Fruit fly (Drosophila melanogaster) whole organism, prepupa: ENCODE measurements around the gene CG44098.

Experiments
- Blimp-1 ChIP-seq: fragments of 200-800 bp; sonication (Bioruptor generic); optimal IDR thresholded peaks from 3 replicates; lab custom pipeline; 2017; ENCODE audit warnings: missing biosample characterization, missing genetic modification characterization, mild to moderate bottlenecking, moderate library complexity, missing genetic modification reagents
- CG10631 ChIP-seq: fragments of 200-800 bp; sonication (Bioruptor generic); optimal IDR thresholded peaks from 2 replicates; lab custom pipeline; 2016; ENCODE audit warnings: missing biosample characterization, missing genetic modification characterization
- CG10669 ChIP-seq: fragments of 200-800 bp; sonication (Bioruptor generic); optimal IDR thresholded peaks from 3 replicates; lab custom pipeline; 2018; ENCODE audit warnings: missing biosample characterization, mild to moderate bottlenecking, missing genetic modification characterization, moderate library complexity
- CG11294 ChIP-seq: fragments of 200-800 bp; sonication (Bioruptor generic); IDR thresholded peaks from 2 replicates; pipeline ENCODE4 v1.3.6; 2022; ENCODE audit warnings: missing biosample characterization, missing genetic modification characterization
- CG11762 ChIP-seq: fragments of 200-800 bp; sonication (Bioruptor generic); optimal IDR thresholded peaks from 3 replicates; lab custom pipeline; 2016; ENCODE audit warnings: missing biosample characterization, missing genetic modification characterization; ENCODE audit not compliant: insufficient read depth
- CG11902 ChIP-seq: fragments of 200-800 bp; sonication (Bioruptor generic); optimal IDR thresholded peaks from 3 replicates; lab custom pipeline; 2016; ENCODE audit warnings: missing biosample characterization, missing genetic modification characterization
- CG15336 ChIP-seq: fragments of 200-800 bp; sonication (Bioruptor generic); IDR thresholded peaks from 2 replicates; pipeline ENCODE4 v1.3.6; 2022; ENCODE audit warnings: missing biosample characterization, missing genetic modification characterization
- CG1621 ChIP-seq: fragments of 200-800 bp; sonication (Bioruptor generic); optimal IDR thresholded peaks from 3 replicates; lab custom pipeline; 2018; ENCODE audit warnings: missing biosample characterization, mild to moderate bottlenecking, missing genetic modification characterization
- CG3032 ChIP-seq: fragments of 200-800 bp; optimal IDR thresholded peaks from 2 replicates; lab custom pipeline; 2019; ENCODE audit warnings: missing biosample characterization, mild to moderate bottlenecking, missing genetic modification characterization, moderate library complexity
- CG3919 ChIP-seq: fragments of 200-800 bp; sonication (Bioruptor generic); optimal IDR thresholded peaks from 3 replicates; lab custom pipeline; 2016; ENCODE audit warnings: missing biosample characterization, missing genetic modification characterization
- CG4318 ChIP-seq: fragments of 200-800 bp; sonication (Bioruptor generic); optimal IDR thresholded peaks from 3 replicates; lab custom pipeline; 2017; ENCODE audit warnings: missing biosample characterization, mild to moderate bottlenecking, missing genetic modification characterization
- CG6163 ChIP-seq: fragments of 200-800 bp; sonication (Bioruptor generic); IDR thresholded peaks from 3 replicates; pipeline ENCODE4 v1.3.6; 2022; ENCODE audit warnings: missing biosample characterization, missing genetic modification characterization
- CG6792 ChIP-seq: fragments of 200-800 bp; sonication (Bioruptor generic); optimal IDR thresholded peaks from 3 replicates; lab custom pipeline; 2016; ENCODE audit warnings: missing biosample characterization, missing genetic modification characterization
- CG6808 ChIP-seq: fragments of 200-800 bp; sonication (Bioruptor generic); optimal IDR thresholded peaks from 3 replicates; lab custom pipeline; 2017; ENCODE audit warnings: missing biosample characterization, missing genetic modification characterization, mild to moderate bottlenecking, moderate library complexity, missing genetic modification reagents
- CG6854 ChIP-seq: fragments of 200-800 bp; sonication (Bioruptor generic); optimal IDR thresholded peaks from 2 replicates; lab custom pipeline; 2017; ENCODE audit warnings: missing biosample characterization, mild to moderate bottlenecking, missing genetic modification characterization
- CG8119 ChIP-seq: fragments of 200-800 bp; sonication (Bioruptor generic); IDR thresholded peaks from 3 replicates; pipeline ENCODE4 v1.3.6; 2022; ENCODE audit warnings: missing biosample characterization, missing genetic modification characterization
- CG8319 ChIP-seq: fragments of 200-800 bp; sonication (Bioruptor generic); optimal IDR thresholded peaks from 3 replicates; lab custom pipeline; 2016; ENCODE audit warnings: missing biosample characterization, missing genetic modification characterization
- CG8632 ChIP-seq: fragments of 200-800 bp; sonication (Bioruptor generic); optimal IDR thresholded peaks from 3 replicates; lab custom pipeline; 2016; ENCODE audit warnings: missing biosample characterization, missing genetic modification characterization
- CG9139 ChIP-seq: fragments of 200-800 bp; sonication (Bioruptor generic); optimal IDR thresholded peaks from 3 replicates; lab custom pipeline; 2017; ENCODE audit warnings: missing biosample characterization, mild to moderate bottlenecking, missing genetic modification characterization
- Eip78C ChIP-seq: fragments of 200-800 bp; sonication (Bioruptor generic); peaks from one replicate; lab custom pipeline; 2016; ENCODE audit warnings: missing biosample characterization, missing genetic modification characterization
- Eip93F ChIP-seq: fragments of 200-800 bp; sonication (Bioruptor generic); optimal IDR thresholded peaks from 2 replicates; lab custom pipeline; 2016; ENCODE audit warnings: missing biosample characterization, mild to moderate bottlenecking, missing genetic modification characterization
- Ets21C ChIP-seq: fragments of 200-800 bp; sonication (Bioruptor generic); optimal IDR thresholded peaks from 3 replicates; lab custom pipeline; 2016; ENCODE audit warnings: missing biosample characterization, missing genetic modification characterization
- Ets96B ChIP-seq: fragments of 200-800 bp; optimal IDR thresholded peaks from 2 replicates; lab custom pipeline; 2019; ENCODE audit warnings: missing biosample characterization, mild to moderate bottlenecking, missing genetic modification characterization, moderate library complexity
- Gug ChIP-seq: fragments of 200-800 bp; sonication (Bioruptor generic); IDR thresholded peaks from 2 replicates; pipeline ENCODE4 v1.3.6; 2022; ENCODE audit warnings: missing biosample characterization, missing genetic modification characterization
- Hr38 ChIP-seq: sonication (Bioruptor generic); optimal IDR thresholded peaks from 2 replicates; lab custom pipeline; 2016; ENCODE audit warnings: missing biosample characterization, missing genetic modification characterization
- Hr39 ChIP-seq: fragments of 200-800 bp; sonication (Bioruptor generic); optimal IDR thresholded peaks from 2 replicates; lab custom pipeline; 2016; ENCODE audit warnings: missing biosample characterization, missing genetic modification characterization
- Hr4 ChIP-seq: fragments of 200-800 bp; sonication (Bioruptor generic); optimal IDR thresholded peaks from 3 replicates; lab custom pipeline; 2016; ENCODE audit warnings: missing biosample characterization, missing genetic modification characterization
- Lpt ChIP-seq: fragments of 200-800 bp; sonication (Bioruptor generic); optimal IDR thresholded peaks from 3 replicates; lab custom pipeline; 2016; ENCODE audit warnings: missing biosample characterization, missing genetic modification characterization
- OdsH ChIP-seq: fragments of 200-800 bp; sonication (Bioruptor generic); optimal IDR thresholded peaks from 3 replicates; lab custom pipeline; 2016; ENCODE audit warnings: missing biosample characterization, missing genetic modification characterization
- Smox ChIP-seq: fragments of 200-800 bp; sonication (Bioruptor generic); optimal IDR thresholded peaks from 3 replicates; lab custom pipeline; 2016; ENCODE audit warnings: missing biosample characterization, missing genetic modification characterization
- Sox102F ChIP-seq: fragments of 200-800 bp; sonication (Bioruptor generic); optimal IDR thresholded peaks from 2 replicates; lab custom pipeline; 2016; ENCODE audit warnings: missing biosample characterization, mild to moderate bottlenecking, missing genetic modification characterization
- Sox14 ChIP-seq: fragments of 200-800 bp; sonication (Bioruptor generic); optimal IDR thresholded peaks from 3 replicates; lab custom pipeline; 2016; ENCODE audit warnings: missing biosample characterization, missing genetic modification characterization
- Sox15 ChIP-seq: fragments of 200-800 bp; sonication (Bioruptor generic); optimal IDR thresholded peaks from 3 replicates; lab custom pipeline; 2016; ENCODE audit warnings: missing biosample characterization, missing genetic modification characterization
- achi ChIP-seq: fragments of 200-800 bp; sonication (Bioruptor generic); optimal IDR thresholded peaks from 3 replicates; lab custom pipeline; 2016; ENCODE audit warnings: missing biosample characterization, missing genetic modification characterization
- cyc ChIP-seq: fragments of 200-800 bp; sonication (Bioruptor generic); optimal IDR thresholded peaks from 3 replicates; lab custom pipeline; 2016; ENCODE audit warnings: missing biosample characterization, missing genetic modification characterization
- dac ChIP-seq: fragments of 200-800 bp; sonication (Bioruptor generic); optimal IDR thresholded peaks from 2 replicates; lab custom pipeline; 2017; ENCODE audit warnings: missing biosample characterization, mild to moderate bottlenecking, missing genetic modification characterization
- dsx ChIP-seq: fragments of 200-800 bp; optimal IDR thresholded peaks from 3 replicates; lab custom pipeline; 2019; ENCODE audit warnings: missing biosample characterization, mild to moderate bottlenecking, missing genetic modification characterization, moderate library complexity; ENCODE audit not compliant: poor library complexity, severe bottlenecking
- eg ChIP-seq: fragments of 200-800 bp; sonication (Bioruptor generic); IDR thresholded peaks from 3 replicates; pipeline ENCODE4 v1.3.6; 2022; ENCODE audit warnings: missing biosample characterization, missing genetic modification characterization
- fd59A ChIP-seq: fragments of 200-800 bp; sonication (Bioruptor generic); optimal IDR thresholded peaks from 2 replicates; lab custom pipeline; 2017; ENCODE audit warnings: missing biosample characterization, mild to moderate bottlenecking, missing genetic modification characterization, missing genetic modification reagents
- lz ChIP-seq: fragments of 200-800 bp; sonication (Bioruptor generic); optimal IDR thresholded peaks from 3 replicates; lab custom pipeline; 2016; ENCODE audit warnings: missing biosample characterization, missing genetic modification characterization
- net ChIP-seq: fragments of 200-800 bp; sonication (Bioruptor generic); optimal IDR thresholded peaks from 3 replicates; lab custom pipeline; 2016; ENCODE audit warnings: missing biosample characterization, missing genetic modification characterization
- pdm3 ChIP-seq: fragments of 200-800 bp; sonication (Bioruptor generic); optimal IDR thresholded peaks from 3 replicates; lab custom pipeline; 2016; ENCODE audit warnings: missing biosample characterization, missing genetic modification characterization
- salr ChIP-seq, 2 experiments: fragments of 200-800 bp; sonication (Bioruptor generic); optimal IDR thresholded peaks; 3 replicates each; lab custom pipeline; 2016 to 2018; ENCODE audit warnings: missing biosample characterization in 2 of 2, missing genetic modification characterization in 2 of 2, mild to moderate bottlenecking in 1 of 2
- spab ChIP-seq: fragments of 200-800 bp; sonication (Bioruptor generic); optimal IDR thresholded peaks from 2 replicates; lab custom pipeline; 2017; ENCODE audit warnings: missing biosample characterization, mild to moderate bottlenecking, missing genetic modification characterization, missing genetic modification reagents
- ss ChIP-seq, 2 experiments: fragments of 200-800 bp; sonication (Bioruptor generic); optimal IDR thresholded peaks; 2 replicates in 1 of 2; 3 replicates in 1 of 2; lab custom pipeline; 2017 to 2018; ENCODE audit warnings: mild to moderate bottlenecking in 2 of 2, missing biosample characterization in 2 of 2, missing genetic modification characterization in 2 of 2, moderate library complexity in 1 of 2
- vri ChIP-seq: fragments of 200-800 bp; sonication (Bioruptor generic); optimal IDR thresholded peaks from 3 replicates; lab custom pipeline; 2016; ENCODE audit warnings: missing biosample characterization, mild to moderate bottlenecking, missing genetic modification characterization

Gene CG44098

dm6 chr3R:4738494-4739191, 34.4 kb downstream of the CG44098 start (continued):
- TF ChIP-seq Ets96B (tag; lab: Kevin White, UChicago) (no peak), dac (GFP tag; lab: Kevin White, UChicago) (no peak), fd59A (no peak), eg (GFP tag; lab: Robert Waterston, UW) (no peak), OdsH (GFP tag; lab: Kevin White, UChicago) (peak; percentile 47), CG4318 (GFP tag; lab: Kevin White, UChicago) (peak; percentile 32), CG11902 (GFP tag; lab: Kevin White, UChicago) (no peak), Gug (GFP tag; lab: Robert Waterston, UW) (no peak), salr (GFP tag; optimal IDR thresholded peaks at IDR 0.05; lab: Kevin White, UChicago) (peak in 1 of 2 experiments; percentile 31), CG6854 (GFP tag; lab: Kevin White, UChicago) (no peak), achi (GFP tag; lab: Kevin White, UChicago) (peak; percentile 49), vri (no peak), lz (GFP tag; lab: Kevin White, UChicago) (peak; percentile 27), CG3919 (peak; percentile 32), Eip78C (GFP tag; lab: Kevin White, UChicago) (peak; percentile 72), CG8632 (GFP tag; lab: Kevin White, UChicago) (peak; percentile 3), CG10669 (GFP tag; lab: Kevin White, UChicago) (peak; percentile 6), CG8319 (GFP tag; lab: Kevin White, UChicago) (no peak), CG6163 (GFP tag; lab: Robert Waterston, UW) (no peak), CG15336 (no peak), CG6808 (GFP tag; lab: Kevin White, UChicago) (no peak), CG11294 (GFP tag; lab: Robert Waterston, UW) (no peak), Ets21C (no peak), cyc (GFP tag; lab: Kevin White, UChicago) (peak; percentile 19), ss (GFP tag; optimal IDR thresholded peaks at IDR 0.05; lab: Kevin White, UChicago) (no peak), Sox102F (GFP tag; lab: Kevin White, UChicago) (peak; percentile 42), spab (peak; percentile 23), pdm3 (GFP tag; lab: Kevin White, UChicago) (peak; percentile 21), net (GFP tag; lab: Kevin White, UChicago) (peak; percentile 58), Sox14 (peak; percentile 40), CG1621 (tag; lab: Kevin White, UChicago) (no peak)

- TF ChIP-seq CG3919 (peak; percentile 64), Eip93F (no peak), Sox15 (GFP tag; lab: Kevin White, UChicago) (peak; percentile 29), Blimp-1 (GFP tag; lab: Kevin White, UChicago) (no peak), CG10631 (GFP tag; lab: Kevin White, UChicago) (peak; percentile 59), Hr4 (GFP tag; lab: Kevin White, UChicago) (peak; percentile 74), CG9139 (no peak), Hr38 (GFP tag; lab: Kevin White, UChicago) (no peak), CG11762 (GFP tag; lab: Kevin White, UChicago) (peak; percentile 16), Lpt (GFP tag; lab: Kevin White, UChicago) (no peak), salr (GFP tag; optimal IDR thresholded peaks at IDR 0.05; lab: Kevin White, UChicago) (peak in 1 of 2 experiments; percentile 76), CG10669 (GFP tag; lab: Kevin White, UChicago) (peak; percentile 47), CG4318 (GFP tag; lab: Kevin White, UChicago) (peak; percentile 58), spab (peak; percentile 54), CG8119 (GFP tag; lab: Robert Waterston, UW) (peak; percentile 34; the same call in 1 of the 3 replicates), Ets96B (tag; lab: Kevin White, UChicago) (peak; percentile 15), CG3032 (tag; lab: Kevin White, UChicago) (peak; percentile 42), Smox (GFP tag; lab: Kevin White, UChicago) (peak; percentile 64), ss (GFP tag; optimal IDR thresholded peaks at IDR 0.05; lab: Kevin White, UChicago) (peak; percentile 50 to 51), eg (GFP tag; lab: Robert Waterston, UW) (no peak), pdm3 (GFP tag; lab: Kevin White, UChicago) (peak; percentile 69), Hr39 (GFP tag; lab: Kevin White, UChicago) (peak; percentile 21), CG6792 (GFP tag; lab: Kevin White, UChicago) (peak; percentile 43), CG6808 (GFP tag; lab: Kevin White, UChicago) (peak; percentile 75), Eip78C (GFP tag; lab: Kevin White, UChicago) (peak; percentile 93), dsx (no peak), CG6163 (GFP tag; lab: Robert Waterston, UW) (peak; percentile 19; the same call in 1 of the 3 replicates)
Measured at dm6 chr3R:4731828-4732657, 41.0 kb downstream of the CG44098 start, which contains the start of gene Nep2. Nep2 (minus strand) TSS chr3R:4731878.
